Fruit fly (Drosophila melanogaster) whole organism, embryonic: ENCODE measurements around the gene Sytbeta.

Source experiments
- Ada2b ChIP-seq: fragments of 200-800 bp; sonication (Bioruptor generic); IDR thresholded peaks from 2 replicates; pipeline ENCODE4 v1.3.6; 2022; ENCODE audit warnings: missing biosample characterization, missing genetic modification characterization
- Awh ChIP-seq: fragments of 200-800 bp; sonication (Bioruptor generic); IDR thresholded peaks from 2 replicates; pipeline ENCODE4, ENCODE4 v1.3.6; 2022; ENCODE audit warnings: missing biosample characterization, missing genetic modification characterization
- BEAF-32 ChIP-seq: fragments of 200-800 bp; sonication (Bioruptor generic); optimal IDR thresholded peaks from 3 replicates; lab custom pipeline; 2017; ENCODE audit warnings: missing biosample characterization, missing genetic modification characterization, mild to moderate bottlenecking, moderate library complexity, missing genetic modification reagents
- Blimp-1 ChIP-seq: fragments of 200-800 bp; sonication (Bioruptor generic); optimal IDR thresholded peaks from 3 replicates; lab custom pipeline; 2018; ENCODE audit warnings: missing biosample characterization, missing genetic modification characterization, mild to moderate bottlenecking, moderate library complexity, missing genetic modification reagents
- CG10267 ChIP-seq: fragments of 200-800 bp; sonication (Bioruptor generic); optimal IDR thresholded peaks from 2 replicates; lab custom pipeline; 2018; ENCODE audit warnings: missing biosample characterization, mild to moderate bottlenecking, missing genetic modification characterization, moderate library complexity
- CG10543 ChIP-seq: fragments of 200-800 bp; sonication (Bioruptor generic); optimal IDR thresholded peaks from 3 replicates; lab custom pipeline; 2017; ENCODE audit warnings: missing biosample characterization, mild to moderate bottlenecking, missing genetic modification characterization, moderate library complexity
- CG11504 ChIP-seq: fragments of 200-800 bp; sonication (Bioruptor generic); optimal IDR thresholded peaks from 3 replicates; lab custom pipeline; 2019; ENCODE audit warnings: missing biosample characterization, mild to moderate bottlenecking, missing genetic modification characterization, moderate library complexity
- CG12104 ChIP-seq: fragments of 200-800 bp; sonication (Bioruptor generic); optimal IDR thresholded peaks from 3 replicates; lab custom pipeline; 2016; ENCODE audit warnings: missing biosample characterization, missing genetic modification characterization
- CG13296 ChIP-seq: fragments of 200-800 bp; sonication (Bioruptor generic); optimal IDR thresholded peaks from 3 replicates; lab custom pipeline; 2018; ENCODE audit warnings: missing biosample characterization, mild to moderate bottlenecking, missing genetic modification characterization
- CG13424 ChIP-seq: fragments of 200-800 bp; sonication (Bioruptor generic); optimal IDR thresholded peaks from 2 replicates; lab custom pipeline; 2019; ENCODE audit warnings: missing biosample characterization, mild to moderate bottlenecking, missing genetic modification characterization, moderate library complexity
- CG14014 ChIP-seq: fragments of 200-800 bp; sonication (Bioruptor generic); IDR thresholded peaks from 2 replicates; pipeline ENCODE4 v1.3.6; 2022; ENCODE audit warnings: missing biosample characterization, missing genetic modification characterization
- CG15011 ChIP-seq: fragments of 200-800 bp; sonication (Bioruptor generic); optimal IDR thresholded peaks from 3 replicates; lab custom pipeline; 2018; ENCODE audit warnings: missing biosample characterization, mild to moderate bottlenecking, missing genetic modification characterization
- CG15514 ChIP-seq: fragments of 200-800 bp; sonication (Bioruptor generic); optimal IDR thresholded peaks from 3 replicates; lab custom pipeline; 2017; ENCODE audit warnings: missing biosample characterization, missing genetic modification characterization, mild to moderate bottlenecking, moderate library complexity, missing genetic modification reagents
- CG17359 ChIP-seq: fragments of 200-800 bp; sonication (Bioruptor generic); optimal IDR thresholded peaks from 3 replicates; lab custom pipeline; 2018; ENCODE audit warnings: missing biosample characterization, mild to moderate bottlenecking, missing genetic modification characterization, moderate library complexity
- CG2120 ChIP-seq: fragments of 200-800 bp; sonication (Bioruptor generic); optimal IDR thresholded peaks from 3 replicates; lab custom pipeline; 2016; ENCODE audit warnings: missing biosample characterization, missing genetic modification characterization
- CG2199 ChIP-seq: fragments of 200-800 bp; sonication (Bioruptor generic); IDR thresholded peaks from 3 replicates; pipeline ENCODE4 v1.3.6; 2022; ENCODE audit warnings: missing biosample characterization, missing genetic modification characterization
- CG2712 ChIP-seq: fragments of 200-800 bp; optimal IDR thresholded peaks from 3 replicates; lab custom pipeline; 2019; ENCODE audit warnings: missing biosample characterization, mild to moderate bottlenecking, missing genetic modification characterization, moderate library complexity
- CG32772 ChIP-seq: fragments of 200-800 bp; sonication (Bioruptor generic); IDR thresholded peaks from 2 replicates; pipeline ENCODE4 v1.3.6; 2022; ENCODE audit warnings: missing biosample characterization, missing genetic modification characterization
- CG4730 ChIP-seq: fragments of 200-800 bp; sonication (Bioruptor generic); IDR thresholded peaks from 2 replicates; pipeline ENCODE4 v1.3.6; 2022; ENCODE audit warnings: missing biosample characterization, missing genetic modification characterization
- CG5180 ChIP-seq: fragments of 200-800 bp; sonication (Bioruptor generic); optimal IDR thresholded peaks from 3 replicates; lab custom pipeline; 2017; ENCODE audit warnings: missing biosample characterization, missing genetic modification characterization, mild to moderate bottlenecking, moderate library complexity, missing genetic modification reagents
- CG6813 ChIP-seq: fragments of 200-800 bp; sonication (Bioruptor generic); optimal IDR thresholded peaks from 2 replicates; lab custom pipeline; 2017; ENCODE audit warnings: missing biosample characterization, missing genetic modification characterization, mild to moderate bottlenecking, moderate library complexity, missing genetic modification reagents
- CG6854 ChIP-seq: fragments of 200-800 bp; sonication (Bioruptor generic); optimal IDR thresholded peaks from 3 replicates; lab custom pipeline; 2017; ENCODE audit warnings: missing biosample characterization, mild to moderate bottlenecking, missing genetic modification characterization
- CG7372 ChIP-seq: fragments of 200-800 bp; sonication (Bioruptor generic); IDR thresholded peaks from 2 replicates; pipeline ENCODE4 v1.3.6; 2022; ENCODE audit warnings: missing biosample characterization, missing genetic modification characterization
- CG7839 ChIP-seq: fragments of 200-800 bp; sonication (Bioruptor generic); optimal IDR thresholded peaks from 3 replicates; lab custom pipeline; 2018; ENCODE audit warnings: missing biosample characterization, mild to moderate bottlenecking, missing genetic modification characterization, moderate library complexity
- CoRest ChIP-seq: fragments of 200-800 bp; sonication (Bioruptor generic); optimal IDR thresholded peaks from 3 replicates; lab custom pipeline; 2018; ENCODE audit warnings: missing biosample characterization, mild to moderate bottlenecking, missing genetic modification characterization, moderate library complexity
- Dip3 ChIP-seq: fragments of 200-800 bp; sonication (Bioruptor generic); optimal IDR thresholded peaks from 3 replicates; lab custom pipeline; 2016; ENCODE audit warnings: missing biosample characterization, missing genetic modification characterization
- Drgx ChIP-seq: fragments of 200-800 bp; sonication (Bioruptor generic); IDR thresholded peaks from 2 replicates; pipeline ENCODE4 v1.3.6; 2022; ENCODE audit warnings: missing biosample characterization, missing genetic modification characterization
- Fer3 ChIP-seq: fragments of 200-800 bp; sonication (Bioruptor generic); optimal IDR thresholded peaks from 2 replicates; lab custom pipeline; 2018; ENCODE audit warnings: missing biosample characterization, mild to moderate bottlenecking, missing genetic modification characterization, moderate library complexity
- Gug ChIP-seq: fragments of 200-800 bp; sonication (Bioruptor generic); IDR thresholded peaks from 4 replicates; pipeline ENCODE4 v1.3.6; 2022; ENCODE audit warnings: missing biosample characterization, missing genetic modification characterization
- HLH54F ChIP-seq: fragments of 200-800 bp; sonication (Bioruptor generic); optimal IDR thresholded peaks from 3 replicates; lab custom pipeline; 2016; ENCODE audit warnings: missing biosample characterization, missing genetic modification characterization
- Hr51 ChIP-seq, 2 experiments: fragments of 200-800 bp; sonication (Bioruptor generic); optimal IDR thresholded peaks; 2 replicates in 1 of 2; 3 replicates in 1 of 2; lab custom pipeline; 2016 to 2018; ENCODE audit warnings: missing biosample characterization in 2 of 2, missing genetic modification characterization in 2 of 2, mild to moderate bottlenecking in 1 of 2, moderate library complexity in 1 of 2
- Oli ChIP-seq: fragments of 200-800 bp; sonication (Bioruptor generic); optimal IDR thresholded peaks from 2 replicates; lab custom pipeline; 2018; ENCODE audit warnings: missing biosample characterization, mild to moderate bottlenecking, missing genetic modification characterization, moderate library complexity
- Sox102F ChIP-seq: fragments of 200-800 bp; sonication (Bioruptor generic); optimal IDR thresholded peaks from 2 replicates; lab custom pipeline; 2018; ENCODE audit warnings: missing biosample characterization, mild to moderate bottlenecking, missing genetic modification characterization, moderate library complexity
- ab ChIP-seq: fragments of 200-800 bp; sonication (Bioruptor generic); optimal IDR thresholded peaks from 2 replicates; lab custom pipeline; 2016; ENCODE audit warnings: missing biosample characterization, missing genetic modification characterization
- bbx ChIP-seq: fragments of 200-800 bp; sonication (Bioruptor generic); IDR thresholded peaks from 2 replicates; pipeline ENCODE4 v1.3.6; 2022; ENCODE audit warnings: missing biosample characterization, missing genetic modification characterization; ENCODE audit not compliant: partially characterized antibody
- bsh ChIP-seq, 2 experiments: fragments of 200-800 bp; sonication (Bioruptor generic); optimal IDR thresholded peaks; 2 replicates each; lab custom pipeline; 2017 to 2018; ENCODE audit warnings: mild to moderate bottlenecking in 2 of 2, missing biosample characterization in 2 of 2, missing genetic modification characterization in 2 of 2, moderate library complexity in 1 of 2
- cg ChIP-seq: fragments of 200-800 bp; sonication (Bioruptor generic); optimal IDR thresholded peaks from 3 replicates; lab custom pipeline; 2019; ENCODE audit warnings: missing biosample characterization, mild to moderate bottlenecking, missing genetic modification characterization, moderate library complexity
- eve ChIP-seq, 2 experiments: fragments of >200 bp; optimal IDR thresholded peaks; 2 replicates each; lab custom pipeline; 2017; ENCODE audit warnings: missing biosample characterization in 2 of 2, missing genetic modification characterization in 2 of 2
- gce ChIP-seq: fragments of 200-800 bp; sonication (Bioruptor generic); IDR thresholded peaks from 3 replicates; pipeline ENCODE4 v1.3.6; 2022; ENCODE audit warnings: missing biosample characterization, missing genetic modification characterization
- gcm ChIP-seq: fragments of 200-800 bp; sonication (Bioruptor generic); optimal IDR thresholded peaks from 2 replicates; lab custom pipeline; 2019; ENCODE audit warnings: missing biosample characterization, mild to moderate bottlenecking, missing genetic modification characterization, moderate library complexity
- gem ChIP-seq: fragments of 200-800 bp; sonication (Bioruptor generic); optimal IDR thresholded peaks from 2 replicates; lab custom pipeline; 2019; ENCODE audit warnings: missing biosample characterization, mild to moderate bottlenecking, missing genetic modification characterization, moderate library complexity
- grau ChIP-seq: fragments of 200-800 bp; optimal IDR thresholded peaks from 3 replicates; lab custom pipeline; 2019; ENCODE audit warnings: missing biosample characterization, mild to moderate bottlenecking, missing genetic modification characterization, moderate library complexity
- jumu ChIP-seq: fragments of 200-800 bp; sonication (Bioruptor generic); optimal IDR thresholded peaks from 3 replicates; lab custom pipeline; 2016; ENCODE audit warnings: missing biosample characterization, missing genetic modification characterization
- ken ChIP-seq: fragments of 200-800 bp; sonication (Bioruptor generic); IDR thresholded peaks from 3 replicates; pipeline ENCODE4 v1.3.6; 2022; ENCODE audit warnings: missing biosample characterization, missing genetic modification characterization
- lmd ChIP-seq: fragments of 200-800 bp; sonication (Bioruptor generic); IDR thresholded peaks from 2 replicates; pipeline ENCODE4 v1.3.6; 2022; ENCODE audit warnings: missing biosample characterization, missing genetic modification characterization
- otp ChIP-seq: fragments of 200-800 bp; sonication (Bioruptor generic); IDR thresholded peaks from 3 replicates; pipeline ENCODE4, ENCODE4 v1.3.6; 2022; ENCODE audit warnings: missing biosample characterization, missing genetic modification characterization
- sens-2 ChIP-seq: fragments of 200-800 bp; sonication (Bioruptor generic); IDR thresholded peaks from 2 replicates; pipeline ENCODE4 v1.3.6; 2022; ENCODE audit warnings: missing biosample characterization, missing genetic modification characterization
- sob ChIP-seq: fragments of 200-800 bp; sonication (Bioruptor generic); IDR thresholded peaks from 2 replicates; pipeline ENCODE4 v1.3.6; 2022; ENCODE audit warnings: missing biosample characterization, missing genetic modification characterization
- tin ChIP-seq: fragments of 200-800 bp; sonication (Bioruptor generic); optimal IDR thresholded peaks from 3 replicates; lab custom pipeline; 2016; ENCODE audit warnings: missing biosample characterization, missing genetic modification characterization
- zen2 ChIP-seq: fragments of 200-800 bp; sonication (Bioruptor generic); IDR thresholded peaks from 3 replicates; pipeline ENCODE4 v1.3.6; 2022; ENCODE audit warnings: missing biosample characterization, missing genetic modification characterization; ENCODE audit not compliant: partially characterized antibody

The Sytbeta gene

dm6 chr3L:15010601-15011000 lies 54.2 kb downstream of the Sytbeta start:
- TF ChIP-seq Ada2b (GFP tag; lab: Robert Waterston, UW) (no peak), tin (GFP tag; lab: Kevin White, UChicago) (no peak), ken (no peak), CG17359 (tag; lab: Kevin White, UChicago) (no peak), CG6854 (no peak), Dip3 (GFP tag; lab: Kevin White, UChicago) (no peak), CG2199 (GFP tag; lab: Robert Waterston, UW) (peak; percentile 17; the same call in 2 of the 3 replicates), CG6813 (GFP tag; lab: Kevin White, UChicago) (no peak), zen2 (GFP tag; lab: Robert Waterston, UW) (no peak), CG32772 (no peak), Gug (GFP tag; lab: Robert Waterston, UW) (no peak), Blimp-1 (GFP tag; lab: Kevin White, UChicago) (peak; percentile 81), CoRest (tag; lab: Kevin White, UChicago) (no peak), ab (GFP tag; lab: Kevin White, UChicago) (no peak), CG4730 (GFP tag; lab: Robert Waterston, UW) (no peak), CG13296 (no peak), CG12104 (GFP tag; lab: Kevin White, UChicago) (no peak), otp (GFP tag; lab: Robert Waterston, UW) (no peak), CG2712 (tag; lab: Kevin White, UChicago) (no peak), CG10267 (tag; lab: Kevin White, UChicago) (no peak), Awh (GFP tag; lab: Robert Waterston, UW) (no peak), cg (GFP tag; lab: Kevin White, UChicago) (no peak), CG10543 (GFP tag; lab: Kevin White, UChicago) (no peak), CG5180 (GFP tag; lab: Kevin White, UChicago) (no peak), sens-2 (GFP tag; lab: Robert Waterston, UW) (no peak), CG15514 (peak; percentile 16), gcm (GFP tag; lab: Kevin White, UChicago) (peak; percentile 66), CG15011 (GFP tag; lab: Kevin White, UChicago) (no peak), eve (GFP tag; optimal IDR thresholded peaks at IDR 0.05; lab: Kevin White, UChicago) (peak in 1 of 2 experiments; percentile 20), Fer3 (tag; lab: Kevin White, UChicago) (no peak), CG7372 (GFP tag; lab: Robert Waterston, UW) (no peak), HLH54F (GFP tag; lab: Kevin White, UChicago) (no peak), BEAF-32 (GFP tag; lab: Kevin White, UChicago) (no peak)
- TF ChIP-seq, all 482 proteins: peak for 5

dm6 chr3L:15009681-15010080 lies 55.1 kb downstream of the Sytbeta start:
- TF ChIP-seq CG13424: peak; percentile 11
- TF ChIP-seq lmd: peak; percentile 12; the same call in 1 of the 2 replicates
- peak; percentile 56 for TF ChIP-seq Sox102F (GFP tag; lab: Kevin White, UChicago)
- peak; percentile 26 for TF ChIP-seq Blimp-1 (GFP tag; lab: Kevin White, UChicago)
- no peak for TF ChIP-seq bbx (GFP tag; lab: Robert Waterston, UW)
- TF ChIP-seq gem (tag; lab: Kevin White, UChicago): peak; percentile 37
- TF ChIP-seq CG14014: no peak
- peak; percentile 9; the same call in 1 of the 2 replicates for TF ChIP-seq CG32772
- no peak for TF ChIP-seq jumu
- peak; percentile 12 for TF ChIP-seq Oli (tag; lab: Kevin White, UChicago)
- peak; percentile 38 for TF ChIP-seq CG11504 (tag; lab: Kevin White, UChicago)
- peak in 1 of 2 experiments; percentile 0 for TF ChIP-seq bsh (GFP tag; optimal IDR thresholded peaks at IDR 0.05; lab: Kevin White, UChicago)
- no peak for TF ChIP-seq CG2120
- TF ChIP-seq Hr51 (GFP tag; optimal IDR thresholded peaks at IDR 0.05; lab: Kevin White, UChicago): peak in 1 of 2 experiments; percentile 49
- no peak for TF ChIP-seq gce
- TF ChIP-seq sob (GFP tag; lab: Robert Waterston, UW): 0 out of 2 replicates have a peak, but pooled peaks have one; percentile 18
- TF ChIP-seq CG7839 (tag; lab: Kevin White, UChicago): peak; percentile 4
- TF ChIP-seq Drgx: peak; percentile 57; the same call in 1 of the 2 replicates
- peak; percentile 5 for TF ChIP-seq grau (tag; lab: Kevin White, UChicago)
